ENCODE assay signal across 2 fruit fly cellular contexts in genomic region chr3L:178913-179488, dm6.
TF ChIP-seq lines count a peak whose summit lies in the region.

Gene Vdup1 (minus strand): TSS chr3L:178963.

- no peak for TF ChIP-seq CTCF in whole organism, embryonic (GFP tag; optimal IDR thresholded peaks at IDR 0.05; lab: Kevin White, UChicago)

TF ChIP-seq in whole organism, embryonic, 481 proteins besides CTCF, POLR2A, EP300 and RAD21:
- TF ChIP-seq E2f1 (GFP tag; IDR thresholded peaks at IDR 0.05; lab: Robert Waterston, UW) (no peak), cas (GFP tag; IDR thresholded peaks at IDR 0.05; lab: Robert Waterston, UW) (no peak), Hmx (GFP tag; optimal IDR thresholded peaks at IDR 0.05; lab: Kevin White, UChicago) (no peak), pzg (GFP tag; optimal IDR thresholded peaks at IDR 0.05; lab: Kevin White, UChicago) (no peak), Ets65A (GFP tag; lab: Kevin White, UChicago) (peak; percentile 62), phol (tag; optimal IDR thresholded peaks at IDR 0.05; lab: Kevin White, UChicago) (no peak), Side (GFP tag; optimal IDR thresholded peaks at IDR 0.05; lab: Kevin White, UChicago) (no peak), sens (GFP tag; lab: Kevin White, UChicago) (peak; percentile 70), CG17802 (tag; optimal IDR thresholded peaks at IDR 0.05; lab: Kevin White, UChicago) (no peak), vvl (GFP tag; IDR thresholded peaks at IDR 0.05; lab: Robert Waterston, UW) (peak; percentile 80)
TF ChIP-seq in whole organism, embryonic: peak in this region for 3.

TF ChIP-seq in whole organism, prepupa, 60 proteins besides CTCF, POLR2A, EP300 and RAD21:
- TF ChIP-seq Lpt (GFP tag; optimal IDR thresholded peaks at IDR 0.05; lab: Kevin White, UChicago) = no peak
- no peak for TF ChIP-seq ss (GFP tag; optimal IDR thresholded peaks at IDR 0.05; lab: Kevin White, UChicago)
- peak; percentile 62 for TF ChIP-seq Eip78C (GFP tag; lab: Kevin White, UChicago)
- peak; percentile 12; the same call in 1 of the 3 replicates for TF ChIP-seq eg (GFP tag; IDR thresholded peaks at IDR 0.05; lab: Robert Waterston, UW)
- peak; percentile 5 for TF ChIP-seq Hr4 (GFP tag; optimal IDR thresholded peaks at IDR 0.05; lab: Kevin White, UChicago)
- no peak for TF ChIP-seq lz (GFP tag; optimal IDR thresholded peaks at IDR 0.05; lab: Kevin White, UChicago)
TF ChIP-seq in whole organism, prepupa: peak in this region for 3.
